Fruit fly (Drosophila melanogaster) whole organism, embryonic: Measurements from ENCODE around the gene CG31223.

Experiments used
- Blimp-1 ChIP-seq: fragments of 200-800 bp; sonication (Bioruptor generic); optimal IDR thresholded peaks from 3 replicates; lab custom pipeline; 2018; ENCODE audit warnings: missing biosample characterization, missing genetic modification characterization, mild to moderate bottlenecking, moderate library complexity, missing genetic modification reagents
- CG11398 ChIP-seq: fragments of 200-800 bp; sonication (Bioruptor generic); optimal IDR thresholded peaks from 2 replicates; lab custom pipeline; 2016; ENCODE audit warnings: missing biosample characterization, missing genetic modification characterization
- CG12071 ChIP-seq: fragments of 200-800 bp; sonication (Bioruptor generic); optimal IDR thresholded peaks from 3 replicates; lab custom pipeline; 2018; ENCODE audit warnings: missing biosample characterization, mild to moderate bottlenecking, missing genetic modification characterization
- CG12744 ChIP-seq: fragments of 200-800 bp; sonication (Bioruptor generic); optimal IDR thresholded peaks from 2 replicates; lab custom pipeline; 2016; ENCODE audit warnings: missing biosample characterization, missing genetic modification characterization
- CG13287 ChIP-seq: fragments of 200-800 bp; sonication (Bioruptor generic); IDR thresholded peaks from 2 replicates; pipeline ENCODE4 v1.3.6; 2022; ENCODE audit warnings: missing biosample characterization, missing genetic modification characterization; ENCODE audit not compliant: partially characterized antibody
- CG14860 ChIP-seq: fragments of 200-800 bp; sonication (Bioruptor generic); IDR thresholded peaks from 3 replicates; pipeline ENCODE4 v1.3.6; 2022; ENCODE audit warnings: missing biosample characterization, missing genetic modification characterization; ENCODE audit not compliant: partially characterized antibody
- CG15269 ChIP-seq: fragments of 200-800 bp; sonication (Bioruptor generic); optimal IDR thresholded peaks from 2 replicates; lab custom pipeline; 2018; ENCODE audit warnings: missing biosample characterization, mild to moderate bottlenecking, missing genetic modification characterization, moderate library complexity
- CG17612 ChIP-seq: fragments of 200-800 bp; sonication (Bioruptor generic); IDR thresholded peaks from 2 replicates; pipeline ENCODE4 v1.3.6; 2022; ENCODE audit warnings: missing biosample characterization, missing genetic modification characterization
- CG18599 ChIP-seq: fragments of 200-800 bp; sonication (Bioruptor generic); optimal IDR thresholded peaks from 3 replicates; lab custom pipeline; 2017; ENCODE audit warnings: missing biosample characterization, missing genetic modification characterization, mild to moderate bottlenecking, moderate library complexity, missing genetic modification reagents
- CG3281 ChIP-seq: fragments of 200-800 bp; sonication (Bioruptor generic); optimal IDR thresholded peaks from 3 replicates; lab custom pipeline; 2017; ENCODE audit warnings: missing biosample characterization, mild to moderate bottlenecking, missing genetic modification characterization
- CG3838 ChIP-seq: fragments of 200-800 bp; sonication (Bioruptor generic); optimal IDR thresholded peaks from 3 replicates; lab custom pipeline; 2016; ENCODE audit warnings: missing biosample characterization, missing genetic modification characterization
- CG43689 ChIP-seq: fragments of 200-800 bp; sonication (Bioruptor generic); IDR thresholded peaks from 2 replicates; pipeline ENCODE4 v1.3.6; 2022; ENCODE audit warnings: missing biosample characterization, missing genetic modification characterization
- CG5245 ChIP-seq: fragments of 200-800 bp; sonication (Bioruptor generic); optimal IDR thresholded peaks from 3 replicates; lab custom pipeline; 2016; ENCODE audit warnings: missing biosample characterization, missing genetic modification characterization
- CG6689 ChIP-seq: fragments of 200-800 bp; sonication (Bioruptor generic); IDR thresholded peaks from 2 replicates; pipeline ENCODE4 v1.3.6; 2022; ENCODE audit warnings: missing biosample characterization, missing genetic modification characterization
- CG6813 ChIP-seq: fragments of 200-800 bp; sonication (Bioruptor generic); optimal IDR thresholded peaks from 2 replicates; lab custom pipeline; 2017; ENCODE audit warnings: missing biosample characterization, missing genetic modification characterization, mild to moderate bottlenecking, moderate library complexity, missing genetic modification reagents
- CG7839 ChIP-seq: fragments of 200-800 bp; sonication (Bioruptor generic); optimal IDR thresholded peaks from 3 replicates; lab custom pipeline; 2018; ENCODE audit warnings: missing biosample characterization, mild to moderate bottlenecking, missing genetic modification characterization, moderate library complexity
- CG8388 ChIP-seq: fragments of 200-800 bp; sonication (Bioruptor generic); optimal IDR thresholded peaks from 2 replicates; lab custom pipeline; 2019; ENCODE audit warnings: missing biosample characterization, mild to moderate bottlenecking, missing genetic modification characterization, moderate library complexity
- Dfd ChIP-seq, 2 experiments: fragments of >200 bp; optimal IDR thresholded peaks; 2 replicates each; lab custom pipeline; 2017; ENCODE audit warnings: missing biosample characterization in 2 of 2, missing genetic modification characterization in 2 of 2
- Drgx ChIP-seq: fragments of 200-800 bp; sonication (Bioruptor generic); IDR thresholded peaks from 2 replicates; pipeline ENCODE4 v1.3.6; 2022; ENCODE audit warnings: missing biosample characterization, missing genetic modification characterization
- Elba2 ChIP-seq: fragments of 200-800 bp; sonication (Bioruptor generic); optimal IDR thresholded peaks from 3 replicates; lab custom pipeline; 2016; ENCODE audit warnings: missing biosample characterization, missing genetic modification characterization
- Ets97D ChIP-seq: fragments of 200-800 bp; sonication (Bioruptor generic); optimal IDR thresholded peaks from 3 replicates; lab custom pipeline; 2016; ENCODE audit warnings: missing biosample characterization, missing genetic modification characterization
- Gsc ChIP-seq: fragments of 200-800 bp; sonication (Bioruptor generic); IDR thresholded peaks from 2 replicates; pipeline ENCODE4 v1.3.6; 2022; ENCODE audit warnings: missing biosample characterization, missing genetic modification characterization
- H2.0 ChIP-seq: fragments of 200-800 bp; sonication (Bioruptor generic); IDR thresholded peaks from 2 replicates; pipeline ENCODE4 v1.3.6; 2022; ENCODE audit warnings: missing biosample characterization, missing genetic modification characterization
- HmgD ChIP-seq: fragments of 200-800 bp; sonication (Bioruptor generic); optimal IDR thresholded peaks from 3 replicates; lab custom pipeline; 2016; ENCODE audit warnings: missing biosample characterization, missing genetic modification characterization
- Hr51 ChIP-seq, 2 experiments: fragments of 200-800 bp; sonication (Bioruptor generic); optimal IDR thresholded peaks; 2 replicates in 1 of 2; 3 replicates in 1 of 2; lab custom pipeline; 2016 to 2018; ENCODE audit warnings: missing biosample characterization in 2 of 2, missing genetic modification characterization in 2 of 2, mild to moderate bottlenecking in 1 of 2, moderate library complexity in 1 of 2
- MESR4 ChIP-seq: fragments of 200-800 bp; sonication (Bioruptor generic); optimal IDR thresholded peaks from 2 replicates; lab custom pipeline; 2018; ENCODE audit warnings: missing biosample characterization, mild to moderate bottlenecking, missing genetic modification characterization, moderate library complexity
- Oli ChIP-seq: fragments of 200-800 bp; sonication (Bioruptor generic); optimal IDR thresholded peaks from 2 replicates; lab custom pipeline; 2018; ENCODE audit warnings: missing biosample characterization, mild to moderate bottlenecking, missing genetic modification characterization, moderate library complexity
- Pdp1 ChIP-seq, 2 experiments: fragments of 200-800 bp; sonication (Bioruptor generic); optimal IDR thresholded peaks; 3 replicates each; lab custom pipeline; 2016; ENCODE audit warnings: missing biosample characterization in 2 of 2, missing genetic modification characterization in 2 of 2, mild to moderate bottlenecking in 1 of 2, moderate library complexity in 1 of 2
- Poxn ChIP-seq: fragments of 200-800 bp; sonication (Bioruptor generic); IDR thresholded peaks from 2 replicates; pipeline ENCODE4 v1.3.6; 2022; ENCODE audit warnings: missing biosample characterization, missing genetic modification characterization
- Sin3A ChIP-seq: fragments of >200 bp; optimal IDR thresholded peaks from 2 replicates; lab custom pipeline; 2018
- Spps ChIP-seq: fragments of 200-800 bp; sonication (Bioruptor generic); optimal IDR thresholded peaks from 2 replicates; lab custom pipeline; 2018; ENCODE audit warnings: missing biosample characterization, mild to moderate bottlenecking, missing genetic modification characterization
- Tbp ChIP-seq: fragments of >200 bp; optimal IDR thresholded peaks from 2 replicates; lab custom pipeline; 2018; ENCODE audit warnings: missing biosample characterization, missing genetic modification characterization
- ab ChIP-seq: fragments of 200-800 bp; sonication (Bioruptor generic); optimal IDR thresholded peaks from 2 replicates; lab custom pipeline; 2016; ENCODE audit warnings: missing biosample characterization, missing genetic modification characterization
- al ChIP-seq: fragments of 200-800 bp; sonication (Bioruptor generic); IDR thresholded peaks from 2 replicates; pipeline ENCODE4 v1.3.6; 2022; ENCODE audit warnings: missing biosample characterization, missing genetic modification characterization
- ap ChIP-seq: fragments of 200-800 bp; sonication (Bioruptor generic); IDR thresholded peaks from 2 replicates; pipeline ENCODE4 v1.3.6; 2022; ENCODE audit warnings: missing biosample characterization, missing genetic modification characterization
- bigmax ChIP-seq: fragments of 200-800 bp; sonication (Bioruptor generic); optimal IDR thresholded peaks from 2 replicates; lab custom pipeline; 2018; ENCODE audit warnings: missing biosample characterization, mild to moderate bottlenecking, missing genetic modification characterization
- bowl ChIP-seq: fragments of 200-800 bp; sonication (Bioruptor generic); IDR thresholded peaks from 2 replicates; pipeline ENCODE4 v1.3.6; 2022; ENCODE audit warnings: missing biosample characterization, missing genetic modification characterization
- chn ChIP-seq: fragments of 200-800 bp; sonication (Bioruptor generic); optimal IDR thresholded peaks from 2 replicates; lab custom pipeline; 2016; ENCODE audit warnings: missing biosample characterization, missing genetic modification characterization
- dmrt99B ChIP-seq: fragments of 200-800 bp; sonication (Bioruptor generic); optimal IDR thresholded peaks from 2 replicates; lab custom pipeline; 2018; ENCODE audit warnings: missing biosample characterization, mild to moderate bottlenecking, missing genetic modification characterization, moderate library complexity
- dpn ChIP-seq, 2 experiments: fragments of 200-800 bp; sonication (Bioruptor generic); optimal IDR thresholded peaks; 3 replicates each; lab custom pipeline; 2016; ENCODE audit warnings: missing biosample characterization in 2 of 2, missing genetic modification characterization in 2 of 2
- ewg ChIP-seq: fragments of 200-800 bp; sonication (Bioruptor generic); optimal IDR thresholded peaks from 3 replicates; lab custom pipeline; 2017; ENCODE audit warnings: mild to moderate bottlenecking, missing biosample characterization, missing genetic modification reagents, missing genetic modification characterization
- gem ChIP-seq: fragments of 200-800 bp; sonication (Bioruptor generic); optimal IDR thresholded peaks from 2 replicates; lab custom pipeline; 2019; ENCODE audit warnings: missing biosample characterization, mild to moderate bottlenecking, missing genetic modification characterization, moderate library complexity
- gt ChIP-seq: fragments of 200-800 bp; sonication (Bioruptor generic); IDR thresholded peaks from 2 replicates; pipeline ENCODE4 v1.3.6; 2022; ENCODE audit warnings: missing biosample characterization, missing genetic modification characterization
- kay ChIP-seq: fragments of 200-800 bp; sonication (Bioruptor generic); optimal IDR thresholded peaks from 2 replicates; lab custom pipeline; 2016; ENCODE audit warnings: missing biosample characterization, missing genetic modification characterization
- nerfin-2 ChIP-seq: fragments of 200-800 bp; sonication (Bioruptor generic); IDR thresholded peaks from 2 replicates; pipeline ENCODE4 v1.3.6; 2022; ENCODE audit warnings: missing biosample characterization, missing genetic modification characterization; ENCODE audit not compliant: partially characterized antibody
- pan ChIP-seq, 4 experiments: fragments of >200 bp in 3 of 4; fragments of 200-800 bp in 1 of 4; sonication (Bioruptor generic) in 1 of 4; optimal IDR thresholded peaks in 3 of 4; IDR thresholded peaks in 1 of 4; 2 replicates each; pipeline versions ENCODE4 v1.3.6 to Lab custom; 2017 to 2022; ENCODE audit warnings: missing biosample characterization in 2 of 4, missing genetic modification characterization in 2 of 4, mixed read lengths in 1 of 4
- ranshi ChIP-seq: fragments of 200-800 bp; sonication (Bioruptor generic); IDR thresholded peaks from 2 replicates; pipeline ENCODE4 v1.3.6; 2022; ENCODE audit warnings: missing biosample characterization, missing genetic modification characterization
- scrt ChIP-seq: fragments of 200-800 bp; sonication (Bioruptor generic); optimal IDR thresholded peaks from 2 replicates; lab custom pipeline; 2018; ENCODE audit warnings: missing biosample characterization, mild to moderate bottlenecking, missing genetic modification characterization, moderate library complexity
- trem ChIP-seq: fragments of 200-800 bp; optimal IDR thresholded peaks from 3 replicates; lab custom pipeline; 2019; ENCODE audit warnings: missing biosample characterization, mild to moderate bottlenecking, missing genetic modification characterization, moderate library complexity
- vfl ChIP-seq: fragments of 200-800 bp; sonication (Bioruptor generic); optimal IDR thresholded peaks from 2 replicates; lab custom pipeline; 2016; ENCODE audit warnings: missing biosample characterization, missing genetic modification characterization

Gene CG31223

dm6 chr3R:20836257-20836856 is 5.4 kb downstream of the CG31223 start (continued):
- TF ChIP-seq CG5245 (GFP tag; lab: Kevin White, UChicago) (no peak), CG15269 (peak; percentile 60), Blimp-1 (GFP tag; lab: Kevin White, UChicago) (no peak), CG6689 (GFP tag; lab: Robert Waterston, UW) (no peak), HmgD (GFP tag; lab: Kevin White, UChicago) (no peak), Tbp (GFP tag; lab: Kevin White, UChicago) (no peak), CG11398 (GFP tag; lab: Kevin White, UChicago) (no peak), scrt (no peak), trem (tag; lab: Kevin White, UChicago) (no peak), CG13287 (no peak), ap (GFP tag; lab: Robert Waterston, UW) (no peak), Gsc (GFP tag; lab: Robert Waterston, UW) (no peak), ranshi (GFP tag; lab: Robert Waterston, UW) (0 out of 2 replicates have a peak, but pooled peaks have one; percentile 8), dmrt99B (peak; percentile 21), Poxn (no peak), CG43689 (GFP tag; lab: Robert Waterston, UW) (no peak), CG3281 (GFP tag; lab: Kevin White, UChicago) (peak; percentile 3), H2.0 (GFP tag; lab: Robert Waterston, UW) (no peak), al (GFP tag; lab: Robert Waterston, UW) (no peak), chn (no peak), Dfd (GFP tag; optimal IDR thresholded peaks at IDR 0.05; lab: Kevin White, UChicago) (no peak), pan (optimal IDR thresholded peaks at IDR 0.05; lab: Kevin White, UChicago) (no peak), pan (GFP tag; optimal IDR thresholded peaks at IDR 0.05 in 1 of 2, IDR thresholded peaks at IDR 0.05 in 1 of 2) (no peak), Pdp1 (GFP tag; optimal IDR thresholded peaks at IDR 0.05; lab: Kevin White, UChicago) (no peak), bigmax (no peak), Ets97D (GFP tag; lab: Kevin White, UChicago) (no peak), Elba2 (GFP tag; lab: Kevin White, UChicago) (no peak), Oli (tag; lab: Kevin White, UChicago) (peak; percentile 38), ab (no peak), CG17612 (GFP tag; lab: Robert Waterston, UW) (no peak), gem (peak; percentile 58), MESR4 (GFP tag; lab: Kevin White, UChicago) (no peak), CG3838 (no peak), vfl (GFP tag; lab: Kevin White, UChicago) (no peak), Hr51 (GFP tag; optimal IDR thresholded peaks at IDR 0.05; lab: Kevin White, UChicago) (peak in 1 of 2 experiments; percentile 51), kay (GFP tag; lab: Kevin White, UChicago) (no peak), CG6813 (GFP tag; lab: Kevin White, UChicago) (no peak), bowl (no peak), ewg (GFP tag; lab: Kevin White, UChicago) (no peak), CG14860 (GFP tag; lab: Robert Waterston, UW) (no peak), CG12744 (GFP tag; lab: Kevin White, UChicago) (no peak), CG8388 (GFP tag; lab: Kevin White, UChicago) (no peak), CG18599 (GFP tag; lab: Kevin White, UChicago) (no peak), CG12071 (GFP tag; lab: Kevin White, UChicago) (no peak), gt (GFP tag; lab: Robert Waterston, UW) (no peak), nerfin-2 (GFP tag; lab: Robert Waterston, UW) (no peak), dpn (GFP tag; optimal IDR thresholded peaks at IDR 0.05; lab: Kevin White, UChicago) (no peak), Spps (tag; lab: Kevin White, UChicago) (no peak), CG7839 (tag; lab: Kevin White, UChicago) (peak; percentile 30), Sin3A (no peak), Drgx (GFP tag; lab: Robert Waterston, UW) (no peak)
